Worm (Caenorhabditis elegans) whole organism, L1 larva: ENCODE data around the gene R05G6.9.

Experiments
- C04F5.9 ChIP-seq: sonication (generic microtip); optimal IDR thresholded peaks from 2 replicates; lab custom pipeline; 2016; ENCODE audit warnings: missing genetic modification characterization, missing compliant biosample characterization
- C16A3.4 ChIP-seq: fragments of 150-350 bp; optimal IDR thresholded peaks from 2 replicates; lab custom pipeline; 2014; ENCODE audit warnings: missing biosample characterization, missing genetic modification characterization
- F16B12.6 ChIP-seq: fragments of 150-350 bp; optimal IDR thresholded peaks from 2 replicates; lab custom pipeline; 2014; ENCODE audit warnings: missing biosample characterization, missing genetic modification characterization
- Y116A8C.19 ChIP-seq: sonication (generic microtip); optimal IDR thresholded peaks from 2 replicates; lab custom pipeline; 2016; ENCODE audit warnings: missing compliant biosample characterization, missing genetic modification characterization, borderline replicate concordance
- aha-1 ChIP-seq: fragments of 150-350 bp; optimal IDR thresholded peaks from 2 replicates; lab custom pipeline; 2014; ENCODE audit warnings: missing biosample characterization, missing genetic modification characterization
- alr-1 ChIP-seq: fragments of 200-800 bp; sonication (Bioruptor generic); optimal IDR thresholded peaks from 2 replicates; lab custom pipeline; 2018; ENCODE audit warnings: borderline replicate concordance, mild to moderate bottlenecking, missing genetic modification characterization, missing compliant biosample characterization
- aly-2 ChIP-seq: fragments of 150-350 bp; optimal IDR thresholded peaks from 2 replicates; lab custom pipeline; 2014; ENCODE audit warnings: missing biosample characterization, missing genetic modification characterization
- ama-1 ChIP-seq: fragments of 150-350 bp; optimal IDR thresholded peaks from 2 replicates; lab custom pipeline; 2014
- blmp-1 ChIP-seq: fragments of 150-350 bp; optimal IDR thresholded peaks from 2 replicates; lab custom pipeline; 2014; ENCODE audit warnings: missing biosample characterization, missing genetic modification characterization
- ceh-88 ChIP-seq: fragments of 200-800 bp; sonication (Bioruptor generic); IDR thresholded peaks from 2 replicates; pipeline ENCODE4 v1.3.6; 2022; ENCODE audit warnings: missing genetic modification characterization, missing compliant biosample characterization
- ceh-90 ChIP-seq: sonication (generic microtip); optimal IDR thresholded peaks from 2 replicates; lab custom pipeline; 2016; ENCODE audit warnings: missing genetic modification characterization, missing compliant biosample characterization
- ces-1 ChIP-seq: fragments of 150-350 bp; optimal IDR thresholded peaks from 2 replicates; lab custom pipeline; 2014; ENCODE audit warnings: missing biosample characterization, missing genetic modification reagents, missing genetic modification characterization
- dpl-1 ChIP-seq, 3 experiments: fragments of 150-350 bp in 2 of 3; sonication (generic microtip) in 1 of 3; optimal IDR thresholded peaks; 2 replicates each; lab custom pipeline; 2014 to 2017; ENCODE audit warnings: missing biosample characterization in 3 of 3, missing genetic modification characterization in 3 of 3, missing genetic modification reagents in 3 of 3
- efl-3 ChIP-seq: fragments of 200-800 bp; sonication (Bioruptor generic); optimal IDR thresholded peaks from 2 replicates; lab custom pipeline; 2018; ENCODE audit warnings: mild to moderate bottlenecking, missing genetic modification characterization, missing compliant biosample characterization
- egl-13 ChIP-seq: sonication (generic microtip); optimal IDR thresholded peaks from 2 replicates; lab custom pipeline; 2016; ENCODE audit warnings: missing genotype, missing genetic modification reagents, missing genetic modification characterization, missing compliant biosample characterization
- egl-27 ChIP-seq, 2 experiments: fragments of 150-350 bp in 1 of 2; sonication (generic microtip); optimal IDR thresholded peaks; 3 replicates each; lab custom pipeline; 2017 to 2018; ENCODE audit warnings: missing biosample characterization in 2 of 2, missing genetic modification characterization in 2 of 2, missing genetic modification reagents in 2 of 2
- fkh-10 ChIP-seq: sonication (generic microtip); optimal IDR thresholded peaks from 2 replicates; lab custom pipeline; 2017; ENCODE audit warnings: missing biosample characterization, missing genetic modification reagents, missing genetic modification characterization
- fkh-4 ChIP-seq: sonication (generic microtip); optimal IDR thresholded peaks from 2 replicates; lab custom pipeline; 2016; ENCODE audit warnings: missing compliant biosample characterization, missing genetic modification characterization, borderline replicate concordance
- fos-1 ChIP-seq: fragments of 150-350 bp; optimal IDR thresholded peaks from 2 replicates; lab custom pipeline; 2014; ENCODE audit warnings: missing biosample characterization, missing genetic modification characterization
- grh-1 ChIP-seq: fragments of 200-800 bp; sonication (Bioruptor generic); IDR thresholded peaks from 2 replicates; pipeline ENCODE4 v1.3.6; 2022; ENCODE audit warnings: missing genetic modification reagents, missing genetic modification characterization, missing compliant biosample characterization
- hlh-17 ChIP-seq: fragments of 200-800 bp; sonication (Bioruptor generic); optimal IDR thresholded peaks from 2 replicates; lab custom pipeline; 2018; ENCODE audit warnings: missing genetic modification characterization, mild to moderate bottlenecking, missing compliant biosample characterization, moderate library complexity, borderline replicate concordance
- hlh-4 ChIP-seq: sonication (generic microtip); optimal IDR thresholded peaks from 2 replicates; lab custom pipeline; 2016; ENCODE audit warnings: mild to moderate bottlenecking, missing genetic modification characterization, missing compliant biosample characterization
- hpl-2 ChIP-seq: fragments of 150-350 bp; optimal IDR thresholded peaks from 2 replicates; lab custom pipeline; 2014; ENCODE audit warnings: missing biosample characterization, missing genetic modification reagents, missing genetic modification characterization
- isw-1 ChIP-seq: fragments of 200-800 bp; sonication (Bioruptor generic); IDR thresholded peaks from 2 replicates; pipeline ENCODE4 v1.3.6; 2022; ENCODE audit warnings: missing genetic modification characterization, missing compliant biosample characterization
- jun-1 ChIP-seq: fragments of 150-350 bp; optimal IDR thresholded peaks from 2 replicates; lab custom pipeline; 2014; ENCODE audit warnings: missing biosample characterization, missing genetic modification reagents, missing genetic modification characterization
- lin-13 ChIP-seq: fragments of 150-350 bp; optimal IDR thresholded peaks from 2 replicates; lab custom pipeline; 2014; ENCODE audit warnings: missing biosample characterization, missing genetic modification reagents, missing genetic modification characterization
- lin-15B ChIP-seq: fragments of 150-350 bp; sonication (generic microtip); optimal IDR thresholded peaks from 3 replicates; lab custom pipeline; 2014; ENCODE audit warnings: missing biosample characterization, missing genetic modification characterization
- lin-35 ChIP-seq, 2 experiments: fragments of 150-350 bp; optimal IDR thresholded peaks; 2 replicates each; lab custom pipeline; 2014; ENCODE audit warnings: missing biosample characterization in 2 of 2, missing genetic modification characterization in 2 of 2, missing genetic modification reagents in 2 of 2
- lin-39 ChIP-seq: fragments of 150-350 bp; optimal IDR thresholded peaks from 2 replicates; lab custom pipeline; 2014; ENCODE audit warnings: missing biosample characterization, missing genetic modification reagents, missing genetic modification characterization
- mdl-1 ChIP-seq, 2 experiments: fragments of 150-350 bp; optimal IDR thresholded peaks; 2 replicates each; lab custom pipeline; 2014 to 2017; ENCODE audit warnings: missing biosample characterization in 2 of 2, missing genetic modification characterization in 2 of 2, inconsistent platforms in 1 of 2
- mef-2 ChIP-seq: fragments of 150-350 bp; optimal IDR thresholded peaks from 2 replicates; lab custom pipeline; 2014; ENCODE audit warnings: missing biosample characterization, missing genetic modification characterization
- mep-1 ChIP-seq: fragments of 150-350 bp; optimal IDR thresholded peaks from 2 replicates; lab custom pipeline; 2014; ENCODE audit warnings: missing biosample characterization, missing genetic modification characterization
- nhr-11 ChIP-seq: fragments of 150-350 bp; optimal IDR thresholded peaks from 2 replicates; lab custom pipeline; 2014; ENCODE audit warnings: missing biosample characterization, missing genetic modification characterization
- nhr-19 ChIP-seq: fragments of 200-800 bp; sonication (Bioruptor generic); conservative IDR thresholded peaks from 2 replicates; pipeline ENCODE4 v1.3.6; 2022; ENCODE audit warnings: missing genetic modification characterization, missing compliant biosample characterization
- nhr-20 ChIP-seq: sonication (generic microtip); optimal IDR thresholded peaks from 2 replicates; lab custom pipeline; 2016; ENCODE audit warnings: mild to moderate bottlenecking, missing genetic modification characterization, missing compliant biosample characterization
- nhr-71 ChIP-seq: sonication (generic microtip); optimal IDR thresholded peaks from 2 replicates; lab custom pipeline; 2016; ENCODE audit warnings: mild to moderate bottlenecking, missing genetic modification characterization, moderate library complexity, missing compliant biosample characterization
- nhr-76 ChIP-seq: sonication (generic microtip); optimal IDR thresholded peaks from 2 replicates; lab custom pipeline; 2017; ENCODE audit warnings: missing biosample characterization, missing genetic modification characterization
- nhr-84 ChIP-seq: sonication (generic microtip); optimal IDR thresholded peaks from 2 replicates; lab custom pipeline; 2017; ENCODE audit warnings: missing biosample characterization, missing genetic modification characterization
- nhr-85 ChIP-seq: sonication (generic microtip); peaks from one replicate; lab custom pipeline; 2016; ENCODE audit warnings: missing genetic modification characterization, inconsistent platforms, missing compliant biosample characterization
- pag-3 ChIP-seq: sonication (generic microtip); optimal IDR thresholded peaks from 2 replicates; lab custom pipeline; 2017; ENCODE audit warnings: missing genetic modification characterization, mild to moderate bottlenecking, missing compliant biosample characterization, antibody characterized with exemption, borderline replicate concordance; ENCODE audit not compliant: insufficient read depth
- pax-3 ChIP-seq: fragments of 200-800 bp; sonication (Bioruptor generic); optimal IDR thresholded peaks from 2 replicates; lab custom pipeline; 2018; ENCODE audit warnings: mild to moderate bottlenecking, missing genetic modification characterization, moderate library complexity, missing compliant biosample characterization
- rnt-1 ChIP-seq: sonication (generic microtip); optimal IDR thresholded peaks from 2 replicates; lab custom pipeline; 2016; ENCODE audit warnings: mild to moderate bottlenecking, missing genetic modification characterization, moderate library complexity, missing compliant biosample characterization
- skn-1 ChIP-seq: fragments of 150-350 bp; optimal IDR thresholded peaks from 2 replicates; lab custom pipeline; 2014; ENCODE audit warnings: missing biosample characterization, missing genetic modification characterization
- snpc-4 ChIP-seq: fragments of 150-350 bp; optimal IDR thresholded peaks from 2 replicates; lab custom pipeline; 2014; ENCODE audit warnings: missing biosample characterization, missing genetic modification characterization
- sptf-1 ChIP-seq: fragments of 150-350 bp; optimal IDR thresholded peaks from 2 replicates; lab custom pipeline; 2014; ENCODE audit warnings: missing biosample characterization, missing genetic modification characterization
- swsn-7 ChIP-seq: sonication (generic microtip); optimal IDR thresholded peaks from 2 replicates; lab custom pipeline; 2016; ENCODE audit warnings: missing genetic modification characterization, missing compliant biosample characterization
- tbx-2 ChIP-seq: sonication (generic microtip); optimal IDR thresholded peaks from 2 replicates; lab custom pipeline; 2016; ENCODE audit warnings: missing genetic modification characterization, missing compliant biosample characterization
- unc-130 ChIP-seq: fragments of 150-350 bp; optimal IDR thresholded peaks from 2 replicates; lab custom pipeline; 2017; ENCODE audit warnings: missing biosample characterization, missing genetic modification characterization, inconsistent platforms
- unc-30 ChIP-seq: sonication (generic microtip); optimal IDR thresholded peaks from 2 replicates; lab custom pipeline; 2017; ENCODE audit warnings: missing biosample characterization, missing genetic modification characterization
- unc-62 ChIP-seq: fragments of 150-350 bp; optimal IDR thresholded peaks from 2 replicates; lab custom pipeline; 2014; ENCODE audit warnings: missing biosample characterization, missing genetic modification reagents, missing genetic modification characterization
- unc-98 ChIP-seq: fragments of 200-800 bp; sonication (Bioruptor generic); IDR thresholded peaks from 2 replicates; pipeline ENCODE4 v1.3.6; 2022; ENCODE audit warnings: missing genetic modification characterization, missing compliant biosample characterization
- zip-4 ChIP-seq: fragments of 200-800 bp; sonication (Bioruptor generic); optimal IDR thresholded peaks from 2 replicates; lab custom pipeline; 2018; ENCODE audit warnings: mild to moderate bottlenecking, missing genetic modification characterization, moderate library complexity, missing compliant biosample characterization
- ztf-11 ChIP-seq, 2 experiments: sonication (generic microtip); optimal IDR thresholded peaks; 2 replicates each; lab custom pipeline; 2016 to 2017; ENCODE audit warnings: missing genetic modification characterization in 2 of 2, missing biosample characterization in 1 of 2, missing compliant biosample characterization in 1 of 2

R05G6.9 gene

DNA sequence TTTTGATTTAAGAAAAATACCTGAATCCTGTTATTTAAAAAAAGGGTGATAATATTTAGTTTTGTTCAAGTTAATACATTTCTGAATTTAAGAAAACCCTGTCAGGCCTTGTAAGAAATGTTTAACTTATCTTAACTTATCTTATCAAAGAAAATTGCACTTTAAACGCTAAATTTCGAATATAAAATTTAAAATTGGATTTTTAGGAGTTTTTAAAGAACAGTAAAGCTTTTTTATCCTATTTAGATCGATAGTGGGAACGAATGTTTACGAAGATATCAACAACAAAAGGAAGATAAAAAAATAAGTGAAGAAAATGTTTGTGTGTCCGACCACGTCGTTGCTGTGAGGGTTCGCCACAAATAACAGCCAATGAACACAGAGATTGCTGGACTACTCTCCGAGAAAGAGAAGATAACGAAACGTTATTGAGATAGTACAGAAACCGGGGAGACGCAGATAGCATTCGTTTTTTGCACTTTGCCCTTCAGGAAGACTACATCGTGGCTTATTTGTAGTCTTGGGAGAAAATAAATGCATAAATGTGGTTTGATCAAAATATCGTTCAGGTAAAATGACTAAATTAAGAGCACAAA is 37.0 kb upstream of the R05G6.9 start, which contains the start of gene dif-1:
dif-1 (minus strand) TSS at position 51 of the 596 bp plus-strand sequence.
- TF ChIP-seq egl-13 (tag; lab: Kevin White, UChicago) = no peak
- no peak for TF ChIP-seq sptf-1
- no peak for TF ChIP-seq C04F5.9
- no peak for TF ChIP-seq fos-1
- TF ChIP-seq unc-130 (tag; lab: Kevin White, UChicago) = no peak
- TF ChIP-seq egl-27 (tag; optimal IDR thresholded peaks at IDR 0.05; lab: Kevin White, UChicago) = no peak
- TF ChIP-seq nhr-85 (tag; lab: Kevin White, UChicago) = no peak
- TF ChIP-seq alr-1 (tag; lab: Kevin White, UChicago) = no peak
- TF ChIP-seq nhr-84 (tag; lab: Kevin White, UChicago) = no peak
- TF ChIP-seq aly-2 (tag; lab: Kevin White, UChicago) = no peak
- no peak for TF ChIP-seq lin-13 (GFP tag; lab: Kevin White, UChicago)
- TF ChIP-seq ama-1 (lab: Kevin White, UChicago) = no peak
- no peak for TF ChIP-seq efl-3 (GFP tag; lab: Kevin White, UChicago)
- no peak for TF ChIP-seq swsn-7 (tag; lab: Kevin White, UChicago)
- no peak for TF ChIP-seq pag-3 (tag; lab: Kevin White, UChicago)
- no peak for TF ChIP-seq lin-15B (tag; lab: Kevin White, UChicago)
- peak; percentile 48 for TF ChIP-seq nhr-20
- peak; percentile 4 for TF ChIP-seq F16B12.6 (tag; lab: Kevin White, UChicago)
- TF ChIP-seq isw-1 = no peak
- TF ChIP-seq rnt-1 = peak; percentile 31
- TF ChIP-seq Y116A8C.19 (tag; lab: Kevin White, UChicago) = no peak
- no peak for TF ChIP-seq nhr-11 (tag; lab: Kevin White, UChicago)
- no peak for TF ChIP-seq fkh-4
- TF ChIP-seq aha-1 (tag; lab: Kevin White, UChicago) = no peak
- TF ChIP-seq mef-2 (tag; lab: Kevin White, UChicago) = no peak
- no peak for TF ChIP-seq jun-1
- peak; percentile 56 for TF ChIP-seq blmp-1 (tag; lab: Kevin White, UChicago)
- TF ChIP-seq hlh-4 (tag; lab: Kevin White, UChicago) = no peak
- TF ChIP-seq ceh-90 (tag; lab: Kevin White, UChicago) = no peak
- TF ChIP-seq unc-62 (GFP tag; lab: Kevin White, UChicago) = no peak
- no peak; the same call in 1 of the 2 replicates for TF ChIP-seq nhr-19 (GFP tag; lab: Robert Waterston, UW)
- TF ChIP-seq ztf-11 (tag; optimal IDR thresholded peaks at IDR 0.05; lab: Kevin White, UChicago) = no peak
- TF ChIP-seq lin-35 (GFP tag; optimal IDR thresholded peaks at IDR 0.05; lab: Kevin White, UChicago) = peak in 1 of 2 experiments; percentile 54
- no peak for TF ChIP-seq C16A3.4 (tag; lab: Kevin White, UChicago)
- TF ChIP-seq lin-39 (tag; lab: Kevin White, UChicago) = no peak
- TF ChIP-seq hlh-17 (GFP tag; lab: Kevin White, UChicago) = no peak
- TF ChIP-seq ces-1 (GFP tag; lab: Kevin White, UChicago) = no peak
- no peak for TF ChIP-seq snpc-4 (tag; lab: Kevin White, UChicago)
- no peak for TF ChIP-seq fkh-10 (GFP tag; lab: Kevin White, UChicago)
- peak; percentile 5 for TF ChIP-seq mep-1 (tag; lab: Kevin White, UChicago)
- TF ChIP-seq zip-4 = no peak
- no peak for TF ChIP-seq grh-1 (GFP tag; lab: Robert Waterston, UW)
- no peak for TF ChIP-seq mdl-1 (tag; optimal IDR thresholded peaks at IDR 0.05; lab: Kevin White, UChicago)
- TF ChIP-seq pax-3 (tag; lab: Kevin White, UChicago) = no peak
- peak; percentile 30 for TF ChIP-seq nhr-71
- no peak for TF ChIP-seq tbx-2 (tag; lab: Kevin White, UChicago)
- no peak for TF ChIP-seq unc-30
- TF ChIP-seq skn-1 (tag; lab: Kevin White, UChicago) = no peak
- TF ChIP-seq unc-98 (GFP tag; lab: Robert Waterston, UW) = no peak
- TF ChIP-seq hpl-2 (GFP tag; lab: Kevin White, UChicago) = no peak
- no peak for TF ChIP-seq nhr-76 (tag; lab: Kevin White, UChicago)
- no peak for TF ChIP-seq dpl-1 (GFP tag; optimal IDR thresholded peaks at IDR 0.05; lab: Kevin White, UChicago)
- TF ChIP-seq ceh-88 (GFP tag; lab: Robert Waterston, UW) = no peak
